Fruit fly (Drosophila melanogaster) whole organism: Measurements from ENCODE around the gene Irk1.

Source experiments
- CG8478 ChIP-seq: fragments of >200 bp; optimal IDR thresholded peaks from 2 replicates; lab custom pipeline; 2018; ENCODE audit warnings: inconsistent platforms
- Dll ChIP-seq: fragments of >200 bp; optimal IDR thresholded peaks from 2 replicates; lab custom pipeline; 2017
- EcR ChIP-seq, 2 experiments: fragments of >200 bp; optimal IDR thresholded peaks; 2 replicates each; lab custom pipeline; 2017; ENCODE audit warnings: missing biosample characterization in 2 of 2, missing genetic modification characterization in 2 of 2, missing genetic modification reagents in 2 of 2
- pan ChIP-seq: fragments of >200 bp; optimal IDR thresholded peaks from 2 replicates; lab custom pipeline; 2017
- psq ChIP-seq: fragments of >200 bp; optimal IDR thresholded peaks from 2 replicates; lab custom pipeline; 2017
- usp ChIP-seq: fragments of >200 bp; optimal IDR thresholded peaks from 2 replicates; lab custom pipeline; 2017; ENCODE audit warnings: missing biosample characterization, missing genetic modification characterization, mixed read lengths

Irk1 gene

DNA sequence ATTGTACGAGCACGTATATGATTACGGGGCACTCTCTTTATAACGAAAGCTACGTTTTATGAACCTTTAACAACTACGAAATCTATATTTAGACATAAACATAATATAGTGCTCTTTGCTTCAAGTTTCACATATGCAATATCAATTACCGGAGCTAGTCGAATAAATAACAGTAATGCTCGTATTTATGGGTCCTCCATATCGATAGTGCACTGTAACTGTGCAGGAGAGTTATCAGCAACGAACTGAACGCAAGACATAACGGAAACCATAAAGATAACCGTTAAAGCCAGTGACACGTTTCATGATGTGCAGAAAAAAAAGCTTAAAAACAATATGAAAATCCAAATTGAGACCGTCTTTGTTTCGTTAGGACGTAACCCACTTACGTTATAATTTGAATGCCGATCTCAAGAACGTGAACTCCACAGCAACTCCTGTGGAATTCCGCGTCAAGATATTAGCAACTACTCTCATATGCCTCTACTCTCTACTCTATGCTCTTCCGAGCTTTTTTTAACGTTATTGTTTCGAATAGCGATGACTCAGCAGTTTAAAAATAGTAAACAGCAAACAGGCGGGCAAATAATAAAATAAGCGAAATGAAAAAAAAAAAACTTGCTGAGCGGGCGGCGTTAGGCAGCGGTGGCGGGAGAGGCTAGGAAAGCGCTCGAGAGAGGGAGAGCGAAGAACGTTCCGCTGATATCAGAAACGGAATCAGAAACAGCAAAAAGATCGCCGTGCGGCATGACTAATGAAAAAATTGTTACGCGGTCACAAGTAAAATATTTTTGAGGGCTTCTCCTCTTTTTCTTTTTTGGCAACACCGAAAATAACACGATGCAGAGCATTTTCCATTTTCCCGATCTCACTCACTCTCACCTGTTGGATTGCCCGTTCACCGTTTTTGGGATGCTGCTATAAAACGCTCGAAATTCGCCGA is 22.1 kb downstream of the Irk1 start:
- TF ChIP-seq psq, result no peak
- no peak for TF ChIP-seq CG8478
- no peak for TF ChIP-seq pan (lab: Kevin White, UChicago)
- no peak for TF ChIP-seq Dll

dm6 chr3R:23191108-23191771 is 23.1 kb downstream of the Irk1 start:
- TF ChIP-seq pan (lab: Kevin White, UChicago) (no peak), Dll (no peak), CG8478 (no peak), usp (GFP tag; lab: Kevin White, UChicago) (no peak), EcR (GFP tag; optimal IDR thresholded peaks at IDR 0.05; lab: Kevin White, UChicago) (no peak), psq (no peak)

DNA sequence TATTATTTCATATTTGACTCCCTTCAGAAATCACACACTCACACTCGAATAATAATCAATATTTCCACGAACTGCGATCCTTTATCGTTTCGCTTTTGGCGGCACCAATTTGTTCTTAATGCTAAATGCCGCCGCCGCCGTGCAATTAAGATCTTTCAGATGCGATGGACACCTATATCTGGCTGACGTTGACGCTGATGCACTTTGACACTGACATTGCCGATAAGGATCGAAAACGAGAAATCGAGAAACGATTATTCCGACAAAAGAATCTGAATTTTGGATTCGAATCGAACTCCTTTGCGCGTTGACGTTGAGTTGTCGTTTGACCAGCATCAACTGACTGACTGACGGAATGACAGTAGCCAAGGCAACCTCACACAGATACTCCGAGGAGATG is 24.9 kb downstream of the Irk1 start:
- TF ChIP-seq Dll (no peak), usp (GFP tag; lab: Kevin White, UChicago) (no peak), pan (lab: Kevin White, UChicago) (no peak), psq (no peak), CG8478 (no peak), EcR (GFP tag; optimal IDR thresholded peaks at IDR 0.05; lab: Kevin White, UChicago) (no peak)

DNA sequence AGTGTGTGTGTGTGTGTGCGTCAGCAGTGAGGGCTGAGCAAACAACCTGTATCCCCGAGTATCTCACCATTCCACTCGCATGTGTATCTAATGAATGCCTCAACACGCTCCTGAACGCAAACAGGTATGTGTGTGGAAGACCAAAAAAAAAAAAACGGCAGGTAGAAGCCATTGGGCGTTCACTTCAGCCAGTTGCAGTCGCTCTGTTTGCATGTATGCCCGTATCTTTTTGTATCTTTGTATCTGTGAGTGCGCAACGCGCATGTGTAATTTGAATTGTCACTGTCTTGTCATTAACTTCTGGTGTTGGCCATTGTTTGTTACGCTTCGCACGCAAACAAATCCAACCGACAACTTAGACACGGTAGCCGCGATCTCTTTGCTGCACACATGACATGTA is 25.3 kb downstream of the Irk1 start:
- no peak for TF ChIP-seq pan (lab: Kevin White, UChicago)
- no peak for TF ChIP-seq EcR (GFP tag; optimal IDR thresholded peaks at IDR 0.05; lab: Kevin White, UChicago)
- no peak for TF ChIP-seq psq
- TF ChIP-seq Dll, result no peak
- no peak for TF ChIP-seq usp (GFP tag; lab: Kevin White, UChicago)
- TF ChIP-seq CG8478, result no peak

dm6 chr3R:23195711-23196110 is 27.6 kb downstream of the Irk1 start:
- TF ChIP-seq pan (lab: Kevin White, UChicago) (no peak), usp (GFP tag; lab: Kevin White, UChicago) (no peak), psq (no peak), Dll (no peak), CG8478 (no peak), EcR (GFP tag; optimal IDR thresholded peaks at IDR 0.05; lab: Kevin White, UChicago) (no peak)

DNA sequence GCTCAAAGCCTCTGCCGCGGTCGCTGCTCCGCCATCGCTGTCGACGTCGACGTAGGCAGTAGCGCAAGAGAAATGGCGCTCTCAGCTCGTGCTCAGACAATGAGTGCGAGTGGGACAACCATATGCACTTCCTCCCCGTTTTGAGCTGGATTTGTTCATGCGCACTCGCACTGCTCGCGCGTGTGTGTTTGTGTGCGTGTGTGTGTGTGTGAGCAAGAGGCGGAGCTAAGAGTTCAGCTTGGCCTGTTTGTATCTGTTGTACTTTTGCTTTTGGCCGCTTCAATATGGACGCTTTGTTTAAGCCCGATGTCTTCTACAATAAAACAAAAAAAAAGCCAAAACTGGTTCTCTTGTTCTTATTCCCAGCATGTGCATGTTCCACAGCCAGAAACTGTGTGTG is 33.0 kb downstream of the Irk1 start:
- TF ChIP-seq pan (lab: Kevin White, UChicago) (no peak), psq (no peak), usp (GFP tag; lab: Kevin White, UChicago) (no peak), Dll (peak; percentile 25), EcR (GFP tag; optimal IDR thresholded peaks at IDR 0.05; lab: Kevin White, UChicago) (no peak), CG8478 (peak; percentile 41)

DNA sequence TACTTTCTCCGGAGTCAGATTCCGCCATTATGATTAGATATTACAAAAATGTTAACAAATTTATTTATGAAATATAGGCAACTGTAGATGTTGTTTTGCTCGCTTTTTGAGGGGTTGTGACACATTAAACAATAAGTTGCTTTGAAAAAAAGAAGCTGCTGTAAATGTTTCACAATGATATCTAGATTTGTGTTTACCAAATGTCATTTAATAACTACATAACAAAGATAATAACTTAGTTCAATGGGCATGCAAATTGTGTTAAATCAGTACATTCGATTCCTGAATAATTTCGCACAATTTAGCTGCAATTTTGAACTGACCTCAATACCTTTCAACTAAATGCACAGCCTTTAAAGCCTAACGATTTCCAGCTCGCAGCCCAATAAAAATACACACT is 35.8 kb downstream of the Irk1 start, which contains the start of gene fzo:
fzo (minus strand) TSS at position 101 of the 400 bp plus-strand sequence.
- TF ChIP-seq usp (GFP tag; lab: Kevin White, UChicago) (no peak), CG8478 (no peak), EcR (GFP tag; optimal IDR thresholded peaks at IDR 0.05; lab: Kevin White, UChicago) (no peak), pan (lab: Kevin White, UChicago) (no peak), psq (no peak), Dll (no peak)

dm6 chr3R:23207254-23207653 is 39.1 kb downstream of the Irk1 start:
- no peak for TF ChIP-seq psq
- no peak for TF ChIP-seq Dll
- TF ChIP-seq usp (GFP tag; lab: Kevin White, UChicago), result no peak
- no peak for TF ChIP-seq EcR (GFP tag; optimal IDR thresholded peaks at IDR 0.05; lab: Kevin White, UChicago)
- TF ChIP-seq CG8478, result no peak
- no peak for TF ChIP-seq pan (lab: Kevin White, UChicago)

dm6 chr3R:23210243-23211215 is 42.4 kb downstream of the Irk1 start:
- TF ChIP-seq CG8478, result no peak
- no peak for TF ChIP-seq EcR (GFP tag; optimal IDR thresholded peaks at IDR 0.05; lab: Kevin White, UChicago)
- no peak for TF ChIP-seq psq
- no peak for TF ChIP-seq pan (lab: Kevin White, UChicago)
- no peak for TF ChIP-seq Dll

DNA sequence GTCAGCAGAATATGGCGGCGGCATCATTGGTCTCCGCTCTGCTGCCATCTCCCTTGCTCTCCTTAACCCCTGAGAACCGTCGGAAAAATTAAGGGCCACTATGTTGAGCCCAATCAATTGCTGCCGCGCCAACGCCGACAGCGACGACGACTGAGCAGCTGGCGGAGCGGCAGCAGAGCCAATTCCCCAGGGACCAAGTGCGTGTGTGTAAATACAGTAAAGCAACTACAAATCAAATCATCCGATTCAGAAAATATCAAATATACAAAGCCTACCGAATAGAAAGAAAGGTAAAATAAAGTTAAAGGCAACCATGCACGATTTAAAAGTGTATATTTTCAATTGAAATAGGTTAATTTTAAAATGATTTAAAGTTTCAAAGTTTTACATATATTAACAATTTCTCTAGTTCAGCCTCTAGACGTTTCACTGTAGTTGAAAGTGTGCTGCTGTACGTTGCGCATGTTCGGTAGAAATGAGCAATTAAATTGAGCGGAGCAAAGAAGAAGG is 43.7 kb downstream of the Irk1 start:
- TF ChIP-seq usp (GFP tag; lab: Kevin White, UChicago), result no peak
- TF ChIP-seq EcR (GFP tag; optimal IDR thresholded peaks at IDR 0.05; lab: Kevin White, UChicago), result no peak
- no peak for TF ChIP-seq psq
- TF ChIP-seq CG8478, result no peak
- TF ChIP-seq pan (lab: Kevin White, UChicago), result no peak
- no peak for TF ChIP-seq Dll

DNA sequence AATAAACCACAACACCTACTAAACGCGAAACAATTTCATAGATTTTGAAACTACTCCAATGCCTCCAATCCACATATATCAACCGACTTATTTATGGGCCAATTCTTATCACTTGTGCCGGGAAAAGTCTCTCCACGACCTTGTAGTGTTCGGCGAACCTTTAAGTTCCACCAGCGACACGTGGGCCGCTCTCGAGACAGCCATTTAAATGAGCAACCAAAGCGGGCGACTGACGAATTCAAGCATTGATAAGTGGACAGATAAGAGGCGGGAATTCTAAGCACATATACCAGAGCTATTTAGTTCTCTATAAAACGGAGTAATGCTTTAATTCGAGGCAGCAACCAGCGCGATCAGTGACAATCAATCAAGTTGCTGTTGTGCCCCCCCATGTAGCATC is 44.6 kb downstream of the Irk1 start:
- TF ChIP-seq Dll, result no peak
- TF ChIP-seq CG8478, result no peak
- no peak for TF ChIP-seq usp (GFP tag; lab: Kevin White, UChicago)
- TF ChIP-seq pan (lab: Kevin White, UChicago), result no peak
- TF ChIP-seq psq, result no peak
- TF ChIP-seq EcR (GFP tag; optimal IDR thresholded peaks at IDR 0.05; lab: Kevin White, UChicago), result no peak
